Worm (Caenorhabditis elegans) whole organism, mixed stage, embryonic: Measurements from ENCODE around the gene srg-67.

Experiments
- bed-3 ChIP-seq: fragments of 200-800 bp; sonication (Bioruptor generic); optimal IDR thresholded peaks from 3 replicates; lab custom pipeline; 2018; ENCODE audit warnings: mild to moderate bottlenecking, missing genetic modification characterization, moderate library complexity, missing compliant biosample characterization
- elt-1 ChIP-seq: sonication (generic microtip); optimal IDR thresholded peaks from 2 replicates; lab custom pipeline; 2017; ENCODE audit warnings: missing genetic modification characterization, mild to moderate bottlenecking, missing compliant biosample characterization, antibody characterized with exemption, moderate library complexity, borderline replicate concordance; ENCODE audit not compliant: insufficient read depth
- hlh-1 ChIP-seq: fragments of 150-350 bp; optimal IDR thresholded peaks from 2 replicates; lab custom pipeline; 2014; ENCODE audit warnings: missing biosample characterization, missing genetic modification reagents, missing genetic modification characterization
- lin-13 ChIP-seq: fragments of 150-350 bp; optimal IDR thresholded peaks from 2 replicates; lab custom pipeline; 2014; ENCODE audit warnings: missing biosample characterization, missing genetic modification characterization
- lin-32 ChIP-seq: fragments of 200-800 bp; sonication (Bioruptor generic); optimal IDR thresholded peaks from 2 replicates; lab custom pipeline; 2018; ENCODE audit warnings: mild to moderate bottlenecking, missing genetic modification characterization, missing compliant biosample characterization
- lsy-2 ChIP-seq: fragments of 150-350 bp; optimal IDR thresholded peaks from 2 replicates; lab custom pipeline; 2014; ENCODE audit warnings: missing biosample characterization, missing genetic modification characterization
- mep-1 ChIP-seq: fragments of 150-350 bp; optimal IDR thresholded peaks from 2 replicates; lab custom pipeline; 2017; ENCODE audit warnings: missing biosample characterization, missing genetic modification reagents, missing genetic modification characterization, inconsistent platforms
- mls-2 ChIP-seq: sonication (generic microtip); optimal IDR thresholded peaks from 2 replicates; lab custom pipeline; 2016; ENCODE audit warnings: mild to moderate bottlenecking, missing genetic modification characterization, moderate library complexity, missing compliant biosample characterization
- nhr-2 ChIP-seq: fragments of 150-350 bp; optimal IDR thresholded peaks from 2 replicates; lab custom pipeline; 2014; ENCODE audit warnings: missing biosample characterization, missing genetic modification characterization
- snpc-4 ChIP-seq: fragments of 150-350 bp; optimal IDR thresholded peaks from 2 replicates; lab custom pipeline; 2014; ENCODE audit warnings: missing biosample characterization, missing genetic modification characterization
- tbx-8 ChIP-seq: fragments of 200-800 bp; sonication (Bioruptor generic); optimal IDR thresholded peaks from 2 replicates; lab custom pipeline; 2018; ENCODE audit warnings: mild to moderate bottlenecking, missing genetic modification characterization, moderate library complexity, missing compliant biosample characterization

Gene srg-67

ce11 chrV:5426337-5426736, 36.5 kb downstream of the srg-67 start:
- no peak for TF ChIP-seq lsy-2 (tag; lab: Kevin White, UChicago)
- TF ChIP-seq mls-2 (tag; lab: Kevin White, UChicago), result no peak

- TF ChIP-seq elt-1 (tag; lab: Kevin White, UChicago) (peak; percentile 81), bed-3 (GFP tag; lab: Kevin White, UChicago) (no peak)
Measured at ce11 chrV:5425008-5425407, 37.8 kb downstream of the srg-67 start.

ce11 chrV:5423120-5423519, 39.7 kb downstream of the srg-67 start, which contains the start of gene cyp-14A5:
TSS of gene cyp-14A5 (minus strand) at chrV:5423282.
- peak; percentile 2 for TF ChIP-seq elt-1 (tag; lab: Kevin White, UChicago)
- TF ChIP-seq tbx-8 (GFP tag; lab: Kevin White, UChicago), result no peak

- no peak for TF ChIP-seq lin-32
- TF ChIP-seq lin-13 (tag; lab: Kevin White, UChicago), result no peak
- no peak for TF ChIP-seq mep-1
- no peak for TF ChIP-seq nhr-2 (tag; lab: Kevin White, UChicago)
- no peak for TF ChIP-seq snpc-4 (tag; lab: Kevin White, UChicago)
Measured at ce11 chrV:5419915-5420314, 42.9 kb downstream of the srg-67 start, which contains the start of gene F08F3.6. TSS of gene F08F3.6 (minus strand) at chrV:5420067.

ce11 chrV:5412808-5413405, 49.9 kb downstream of the srg-67 start, which contains the start of gene F08F3.10:
TSS of gene F08F3.10 (plus strand) at chrV:5413355.
- TF ChIP-seq mep-1, result no peak
- peak; percentile 34 for TF ChIP-seq hlh-1 (tag; lab: Kevin White, UChicago)
